Worm (Caenorhabditis elegans): ENCODE results near the gene F56D6.23.

F56D6.23 gene

ce11 chrIV:3888963-3889362 is 29.3 kb upstream of the F56D6.23 start, which contains the start of gene oac-21:
Gene oac-21, plus strand, starts transcription at chrIV:3889263.
- TF ChIP-seq alr-1 (tag; optimal IDR thresholded peaks at IDR 0.05; ENCODE audit: borderline replicate concordance), result no peak
- TF ChIP-seq hpl-2 (GFP tag; optimal IDR thresholded peaks at IDR 0.05), result no peak
- TF ChIP-seq aha-1 (tag; optimal IDR thresholded peaks at IDR 0.05), result no peak
- TF ChIP-seq egl-13 (tag; optimal IDR thresholded peaks at IDR 0.05), result no peak
- TF ChIP-seq elt-2 (tag; optimal IDR thresholded peaks at IDR 0.05), result no peak
- TF ChIP-seq sox-4 (tag; optimal IDR thresholded peaks at IDR 0.05), result no peak
- TF ChIP-seq ama-1 (optimal IDR thresholded peaks at IDR 0.05), result no peak
- TF ChIP-seq snpc-4 (tag; optimal IDR thresholded peaks at IDR 0.05), result no peak
- no peak for TF ChIP-seq dpl-1 (GFP tag; optimal IDR thresholded peaks at IDR 0.05)
- no peak for TF ChIP-seq xbp-1 (tag; optimal IDR thresholded peaks at IDR 0.05)
- TF ChIP-seq irx-1 (tag; optimal IDR thresholded peaks at IDR 0.05), result no peak

DNA sequence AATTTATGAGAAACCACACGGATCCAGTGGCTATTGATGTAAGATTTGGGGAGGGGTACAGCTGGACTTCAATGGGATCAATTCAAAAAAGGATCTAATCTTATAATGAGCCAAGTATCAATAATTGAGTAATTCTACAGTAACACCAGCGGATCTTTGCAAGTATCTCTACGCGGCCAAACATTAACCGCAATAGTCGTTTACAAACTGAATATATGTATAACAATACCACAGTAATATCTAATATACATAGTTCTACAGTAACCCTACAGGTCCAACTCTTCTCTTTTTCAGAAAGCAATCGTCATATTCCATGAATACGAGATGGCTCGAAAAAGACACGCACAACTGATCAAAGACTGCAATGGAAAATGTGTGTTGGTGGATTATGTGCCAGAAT is 26.2 kb upstream of the F56D6.23 start, which contains the start of gene F56D6.9:
Gene F56D6.9 (plus strand): TSS at position 301 of the 400 bp plus-strand sequence.
- TF ChIP-seq jun-1 (tag; optimal IDR thresholded peaks at IDR 0.05) (no peak), lsy-2 (tag; optimal IDR thresholded peaks at IDR 0.05) (no peak), lir-3 (tag; optimal IDR thresholded peaks at IDR 0.05; ENCODE audit: poor library complexity) (no peak), C04F5.9 (tag; optimal IDR thresholded peaks at IDR 0.05) (no peak), sox-4 (tag; optimal IDR thresholded peaks at IDR 0.05) (no peak), ceh-8 (GFP tag; optimal IDR thresholded peaks at IDR 0.05) (no peak), C16A3.4 (tag; optimal IDR thresholded peaks at IDR 0.05) (no peak), egl-27 (tag; optimal IDR thresholded peaks at IDR 0.05) (no peak), isw-1 (GFP tag; IDR thresholded peaks at IDR 0.05) (no peak), lin-35 (GFP tag; optimal IDR thresholded peaks at IDR 0.05) (no peak), nhr-11 (tag; optimal IDR thresholded peaks at IDR 0.05) (no peak), mdl-1 (tag; optimal IDR thresholded peaks at IDR 0.05) (no peak), mab-9 (GFP tag; IDR thresholded peaks at IDR 0.05) (no peak), tlp-1 (tag; optimal IDR thresholded peaks at IDR 0.05) (no peak), unc-86 (tag; optimal IDR thresholded peaks at IDR 0.05) (no peak), pqm-1 (tag; optimal IDR thresholded peaks at IDR 0.05) (no peak), aly-2 (tag; optimal IDR thresholded peaks at IDR 0.05) (no peak), nhr-84 (tag; optimal IDR thresholded peaks at IDR 0.05) (no peak)

ce11 chrIV:3894004-3894480 is 24.2 kb upstream of the F56D6.23 start, which contains the start of gene F56D6.8:
Gene F56D6.8, minus strand, starts transcription at chrIV:3894430.
- TF ChIP-seq egl-13 (tag; optimal IDR thresholded peaks at IDR 0.05), result no peak
- TF ChIP-seq dsc-1 (tag; optimal IDR thresholded peaks at IDR 0.05), result peak; percentile 75
- no peak for TF ChIP-seq efl-1 (optimal IDR thresholded peaks at IDR 0.05)
- peak in 1 of 2 experiments; percentile 67 for TF ChIP-seq efl-1 (GFP tag; optimal IDR thresholded peaks at IDR 0.05 in 1 of 2)
- peak; percentile 45 for TF ChIP-seq fkh-4 (tag; optimal IDR thresholded peaks at IDR 0.05; ENCODE audit: borderline replicate concordance)
- no peak for TF ChIP-seq vab-15 (tag; optimal IDR thresholded peaks at IDR 0.05)

DNA sequence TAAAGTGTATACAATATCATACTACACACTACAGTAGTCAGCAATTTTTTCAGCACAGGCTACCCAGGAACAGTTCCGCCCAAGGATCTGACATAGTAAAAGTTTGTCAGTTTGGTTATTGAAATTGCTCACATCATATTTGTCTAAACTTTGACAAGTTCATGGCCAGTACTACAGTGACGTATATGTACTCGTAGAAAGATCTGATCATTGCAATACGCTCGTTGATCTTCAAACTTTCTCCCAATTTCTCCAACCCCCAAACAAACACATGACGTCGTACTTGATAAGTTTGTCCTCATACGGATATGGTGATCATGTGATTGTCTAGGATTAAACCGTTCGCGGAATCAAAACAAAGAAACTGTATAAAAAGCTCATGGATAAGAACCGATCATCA is 23.5 kb upstream of the F56D6.23 start, which contains the start of gene dct-8:
Gene dct-8 (plus strand): TSS at position 301 of the 400 bp plus-strand sequence.
- no peak for TF ChIP-seq egl-13 (tag; optimal IDR thresholded peaks at IDR 0.05)
- peak; percentile 40 for TF ChIP-seq blmp-1 (tag; optimal IDR thresholded peaks at IDR 0.05)

DNA sequence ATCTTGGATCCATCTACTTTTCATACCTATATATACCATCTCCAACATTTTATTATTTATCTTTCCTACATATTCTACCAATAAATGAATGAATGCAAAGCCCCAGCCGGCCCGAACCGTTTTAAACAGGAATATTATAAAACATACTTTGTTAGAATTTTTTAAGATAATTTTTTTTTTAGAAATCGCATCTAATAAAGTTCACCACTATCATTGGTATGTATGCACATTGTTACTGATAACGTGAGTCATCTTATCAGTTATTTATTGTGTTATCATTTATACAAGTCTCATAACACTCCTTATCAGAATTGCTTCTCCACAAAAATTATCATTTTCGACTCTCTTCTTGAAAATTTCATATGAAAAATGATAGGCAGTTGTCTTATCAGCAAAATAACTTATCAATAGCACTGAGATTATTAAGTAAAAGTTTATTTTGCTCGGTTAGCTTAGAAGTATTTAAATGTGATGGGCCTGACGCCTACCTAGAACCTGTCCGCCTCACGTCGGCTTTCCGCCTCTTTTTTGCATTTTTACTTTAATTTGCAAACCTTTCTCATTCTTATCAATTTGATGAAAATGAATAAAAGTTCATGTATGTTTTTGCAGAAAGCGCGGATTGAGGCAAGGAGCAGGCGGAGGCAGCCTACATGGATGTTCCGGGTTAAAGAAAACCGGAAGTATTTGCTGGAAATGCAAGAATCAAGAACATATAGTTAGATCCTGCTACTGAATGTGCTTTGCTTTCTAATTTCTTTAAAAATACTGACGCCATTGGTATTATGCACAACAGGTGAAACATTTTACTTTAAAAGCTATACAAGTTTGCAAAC is 18.3 kb upstream of the F56D6.23 start, which contains the start of gene srz-62:
Gene srz-62 (plus strand): TSS at position 786 of the 836 bp plus-strand sequence.
- no peak for TF ChIP-seq ces-1 (GFP tag; optimal IDR thresholded peaks at IDR 0.05)
- peak; percentile 32 for TF ChIP-seq nhr-20 (tag; optimal IDR thresholded peaks at IDR 0.05)
- TF ChIP-seq grh-1 (GFP tag; IDR thresholded peaks at IDR 0.05), result no peak
- peak; percentile 5 for TF ChIP-seq hpl-2 (GFP tag; optimal IDR thresholded peaks at IDR 0.05)
- no peak for TF ChIP-seq nhr-84 (tag; optimal IDR thresholded peaks at IDR 0.05)
- no peak for TF ChIP-seq ceh-90 (tag; optimal IDR thresholded peaks at IDR 0.05)
- TF ChIP-seq C34B4.2 (tag; optimal IDR thresholded peaks at IDR 0.05), result no peak
- TF ChIP-seq zag-1 (tag; optimal IDR thresholded peaks at IDR 0.05), result no peak
- TF ChIP-seq Y116A8C.19 (tag; optimal IDR thresholded peaks at IDR 0.05; ENCODE audit: borderline replicate concordance), result no peak
- no peak for TF ChIP-seq ceh-63 (GFP tag; optimal IDR thresholded peaks at IDR 0.05)
- peak; percentile 97 for TF ChIP-seq jun-1 (tag; optimal IDR thresholded peaks at IDR 0.05)
- TF ChIP-seq unc-130 (tag; optimal IDR thresholded peaks at IDR 0.05), result no peak
- no peak for TF ChIP-seq sup-37 (GFP tag; optimal IDR thresholded peaks at IDR 0.05)
- no peak for TF ChIP-seq fkh-4 (tag; optimal IDR thresholded peaks at IDR 0.05; ENCODE audit: borderline replicate concordance)
- no peak for TF ChIP-seq ets-5 (GFP tag; IDR thresholded peaks at IDR 0.05)
